Fruit fly (Drosophila melanogaster) whole organism, prepupa: ENCODE data around the gene Kcmf1.

Source experiments
- CG10669 ChIP-seq: fragments of 200-800 bp; sonication (Bioruptor generic); optimal IDR thresholded peaks from 3 replicates; lab custom pipeline; 2018; ENCODE audit warnings: missing biosample characterization, mild to moderate bottlenecking, missing genetic modification characterization, moderate library complexity
- CG11294 ChIP-seq: fragments of 200-800 bp; sonication (Bioruptor generic); IDR thresholded peaks from 2 replicates; pipeline ENCODE4 v1.3.6; 2022; ENCODE audit warnings: missing biosample characterization, missing genetic modification characterization
- CG11902 ChIP-seq: fragments of 200-800 bp; sonication (Bioruptor generic); optimal IDR thresholded peaks from 3 replicates; lab custom pipeline; 2016; ENCODE audit warnings: missing biosample characterization, missing genetic modification characterization
- CG15336 ChIP-seq: fragments of 200-800 bp; sonication (Bioruptor generic); IDR thresholded peaks from 2 replicates; pipeline ENCODE4 v1.3.6; 2022; ENCODE audit warnings: missing biosample characterization, missing genetic modification characterization
- CG1621 ChIP-seq: fragments of 200-800 bp; sonication (Bioruptor generic); optimal IDR thresholded peaks from 3 replicates; lab custom pipeline; 2018; ENCODE audit warnings: missing biosample characterization, mild to moderate bottlenecking, missing genetic modification characterization
- CG16779 ChIP-seq: fragments of 200-800 bp; sonication (Bioruptor generic); optimal IDR thresholded peaks from 3 replicates; lab custom pipeline; 2017; ENCODE audit warnings: missing biosample characterization, mild to moderate bottlenecking, missing genetic modification characterization
- CG3032 ChIP-seq: fragments of 200-800 bp; optimal IDR thresholded peaks from 2 replicates; lab custom pipeline; 2019; ENCODE audit warnings: missing biosample characterization, mild to moderate bottlenecking, missing genetic modification characterization, moderate library complexity
- CG31627 ChIP-seq: fragments of 200-800 bp; sonication (Bioruptor generic); optimal IDR thresholded peaks from 3 replicates; lab custom pipeline; 2016; ENCODE audit warnings: missing biosample characterization, missing genetic modification characterization
- CG32006 ChIP-seq: fragments of 200-800 bp; sonication (Bioruptor generic); optimal IDR thresholded peaks from 3 replicates; lab custom pipeline; 2017; ENCODE audit warnings: missing biosample characterization, mild to moderate bottlenecking, missing genetic modification characterization
- CG34406 ChIP-seq: fragments of 200-800 bp; sonication (Bioruptor generic); optimal IDR thresholded peaks from 3 replicates; lab custom pipeline; 2016; ENCODE audit warnings: missing biosample characterization, missing genetic modification characterization
- CG3919 ChIP-seq: fragments of 200-800 bp; sonication (Bioruptor generic); optimal IDR thresholded peaks from 3 replicates; lab custom pipeline; 2016; ENCODE audit warnings: missing biosample characterization, missing genetic modification characterization
- CG4318 ChIP-seq: fragments of 200-800 bp; sonication (Bioruptor generic); optimal IDR thresholded peaks from 3 replicates; lab custom pipeline; 2017; ENCODE audit warnings: missing biosample characterization, mild to moderate bottlenecking, missing genetic modification characterization
- CG6163 ChIP-seq: fragments of 200-800 bp; sonication (Bioruptor generic); IDR thresholded peaks from 3 replicates; pipeline ENCODE4 v1.3.6; 2022; ENCODE audit warnings: missing biosample characterization, missing genetic modification characterization
- CG6276 ChIP-seq: fragments of 200-800 bp; sonication (Bioruptor generic); optimal IDR thresholded peaks from 2 replicates; lab custom pipeline; 2017; ENCODE audit warnings: missing biosample characterization, mild to moderate bottlenecking, missing genetic modification characterization
- CG6792 ChIP-seq: fragments of 200-800 bp; sonication (Bioruptor generic); optimal IDR thresholded peaks from 3 replicates; lab custom pipeline; 2016; ENCODE audit warnings: missing biosample characterization, missing genetic modification characterization
- CG6808 ChIP-seq: fragments of 200-800 bp; sonication (Bioruptor generic); optimal IDR thresholded peaks from 3 replicates; lab custom pipeline; 2017; ENCODE audit warnings: missing biosample characterization, missing genetic modification characterization, mild to moderate bottlenecking, moderate library complexity, missing genetic modification reagents
- CG6854 ChIP-seq: fragments of 200-800 bp; sonication (Bioruptor generic); optimal IDR thresholded peaks from 2 replicates; lab custom pipeline; 2017; ENCODE audit warnings: missing biosample characterization, mild to moderate bottlenecking, missing genetic modification characterization
- CG7368 ChIP-seq: fragments of 200-800 bp; sonication (Bioruptor generic); optimal IDR thresholded peaks from 3 replicates; lab custom pipeline; 2016; ENCODE audit warnings: missing biosample characterization, missing genetic modification characterization
- CG8119 ChIP-seq: fragments of 200-800 bp; sonication (Bioruptor generic); IDR thresholded peaks from 3 replicates; pipeline ENCODE4 v1.3.6; 2022; ENCODE audit warnings: missing biosample characterization, missing genetic modification characterization
- CG8319 ChIP-seq: fragments of 200-800 bp; sonication (Bioruptor generic); optimal IDR thresholded peaks from 3 replicates; lab custom pipeline; 2016; ENCODE audit warnings: missing biosample characterization, missing genetic modification characterization
- CG8632 ChIP-seq: fragments of 200-800 bp; sonication (Bioruptor generic); optimal IDR thresholded peaks from 3 replicates; lab custom pipeline; 2016; ENCODE audit warnings: missing biosample characterization, missing genetic modification characterization
- CG9139 ChIP-seq: fragments of 200-800 bp; sonication (Bioruptor generic); optimal IDR thresholded peaks from 3 replicates; lab custom pipeline; 2017; ENCODE audit warnings: missing biosample characterization, mild to moderate bottlenecking, missing genetic modification characterization
- Eip75B ChIP-seq: fragments of 200-800 bp; sonication (Bioruptor generic); optimal IDR thresholded peaks from 3 replicates; lab custom pipeline; 2016; ENCODE audit warnings: missing biosample characterization, missing genetic modification characterization
- Ets21C ChIP-seq: fragments of 200-800 bp; sonication (Bioruptor generic); optimal IDR thresholded peaks from 3 replicates; lab custom pipeline; 2016; ENCODE audit warnings: missing biosample characterization, missing genetic modification characterization
- Gug ChIP-seq: fragments of 200-800 bp; sonication (Bioruptor generic); IDR thresholded peaks from 2 replicates; pipeline ENCODE4 v1.3.6; 2022; ENCODE audit warnings: missing biosample characterization, missing genetic modification characterization
- Hr38 ChIP-seq: sonication (Bioruptor generic); optimal IDR thresholded peaks from 2 replicates; lab custom pipeline; 2016; ENCODE audit warnings: missing biosample characterization, missing genetic modification characterization
- Lpt ChIP-seq: fragments of 200-800 bp; sonication (Bioruptor generic); optimal IDR thresholded peaks from 3 replicates; lab custom pipeline; 2016; ENCODE audit warnings: missing biosample characterization, missing genetic modification characterization
- Met ChIP-seq: fragments of 200-800 bp; sonication (Bioruptor generic); optimal IDR thresholded peaks from 3 replicates; lab custom pipeline; 2016; ENCODE audit warnings: missing biosample characterization, missing genetic modification characterization
- Sox102F ChIP-seq: fragments of 200-800 bp; sonication (Bioruptor generic); optimal IDR thresholded peaks from 2 replicates; lab custom pipeline; 2016; ENCODE audit warnings: missing biosample characterization, mild to moderate bottlenecking, missing genetic modification characterization
- achi ChIP-seq: fragments of 200-800 bp; sonication (Bioruptor generic); optimal IDR thresholded peaks from 3 replicates; lab custom pipeline; 2016; ENCODE audit warnings: missing biosample characterization, missing genetic modification characterization
- acj6 ChIP-seq: fragments of 200-800 bp; sonication (Bioruptor generic); optimal IDR thresholded peaks from 3 replicates; lab custom pipeline; 2016; ENCODE audit warnings: missing biosample characterization, missing genetic modification characterization
- cyc ChIP-seq: fragments of 200-800 bp; sonication (Bioruptor generic); optimal IDR thresholded peaks from 3 replicates; lab custom pipeline; 2016; ENCODE audit warnings: missing biosample characterization, missing genetic modification characterization
- dac ChIP-seq: fragments of 200-800 bp; sonication (Bioruptor generic); optimal IDR thresholded peaks from 2 replicates; lab custom pipeline; 2017; ENCODE audit warnings: missing biosample characterization, mild to moderate bottlenecking, missing genetic modification characterization
- dsx ChIP-seq: fragments of 200-800 bp; optimal IDR thresholded peaks from 3 replicates; lab custom pipeline; 2019; ENCODE audit warnings: missing biosample characterization, mild to moderate bottlenecking, missing genetic modification characterization, moderate library complexity; ENCODE audit not compliant: poor library complexity, severe bottlenecking
- eg ChIP-seq: fragments of 200-800 bp; sonication (Bioruptor generic); IDR thresholded peaks from 3 replicates; pipeline ENCODE4 v1.3.6; 2022; ENCODE audit warnings: missing biosample characterization, missing genetic modification characterization
- fd59A ChIP-seq: fragments of 200-800 bp; sonication (Bioruptor generic); optimal IDR thresholded peaks from 2 replicates; lab custom pipeline; 2017; ENCODE audit warnings: missing biosample characterization, mild to moderate bottlenecking, missing genetic modification characterization, missing genetic modification reagents
- fd85E ChIP-seq: fragments of 200-800 bp; sonication (Bioruptor generic); optimal IDR thresholded peaks from 3 replicates; lab custom pipeline; 2016; ENCODE audit warnings: missing biosample characterization, missing genetic modification characterization
- fkh ChIP-seq: fragments of 200-800 bp; sonication (Bioruptor generic); optimal IDR thresholded peaks from 3 replicates; lab custom pipeline; 2017; ENCODE audit warnings: missing biosample characterization, mild to moderate bottlenecking, missing genetic modification characterization, moderate library complexity
- lz ChIP-seq: fragments of 200-800 bp; sonication (Bioruptor generic); optimal IDR thresholded peaks from 3 replicates; lab custom pipeline; 2016; ENCODE audit warnings: missing biosample characterization, missing genetic modification characterization
- net ChIP-seq: fragments of 200-800 bp; sonication (Bioruptor generic); optimal IDR thresholded peaks from 3 replicates; lab custom pipeline; 2016; ENCODE audit warnings: missing biosample characterization, missing genetic modification characterization
- pdm3 ChIP-seq: fragments of 200-800 bp; sonication (Bioruptor generic); optimal IDR thresholded peaks from 3 replicates; lab custom pipeline; 2016; ENCODE audit warnings: missing biosample characterization, missing genetic modification characterization
- salr ChIP-seq, 2 experiments: fragments of 200-800 bp; sonication (Bioruptor generic); optimal IDR thresholded peaks; 3 replicates each; lab custom pipeline; 2016 to 2018; ENCODE audit warnings: missing biosample characterization in 2 of 2, missing genetic modification characterization in 2 of 2, mild to moderate bottlenecking in 1 of 2
- spab ChIP-seq: fragments of 200-800 bp; sonication (Bioruptor generic); optimal IDR thresholded peaks from 2 replicates; lab custom pipeline; 2017; ENCODE audit warnings: missing biosample characterization, mild to moderate bottlenecking, missing genetic modification characterization, missing genetic modification reagents
- svp ChIP-seq: fragments of 200-800 bp; sonication (Bioruptor generic); peaks from one replicate; lab custom pipeline; 2016; ENCODE audit warnings: missing biosample characterization, missing genetic modification characterization
- topi ChIP-seq: fragments of 200-800 bp; sonication (Bioruptor generic); optimal IDR thresholded peaks from 3 replicates; lab custom pipeline; 2016; ENCODE audit warnings: missing biosample characterization, missing genetic modification characterization
- vri ChIP-seq: fragments of 200-800 bp; sonication (Bioruptor generic); optimal IDR thresholded peaks from 3 replicates; lab custom pipeline; 2016; ENCODE audit warnings: missing biosample characterization, mild to moderate bottlenecking, missing genetic modification characterization

The Kcmf1 gene

dm6 chr3R:9033619-9034401 lies 19.1 kb upstream of the Kcmf1 start (continued):
- TF ChIP-seq CG8119 (GFP tag; lab: Robert Waterston, UW), result peak; percentile 88
- TF ChIP-seq CG8319 (GFP tag; lab: Kevin White, UChicago), result peak; percentile 50
- peak; percentile 76 for TF ChIP-seq Lpt
- peak; percentile 78 for TF ChIP-seq CG9139 (GFP tag; lab: Kevin White, UChicago)
- TF ChIP-seq cyc (GFP tag; lab: Kevin White, UChicago), result peak; percentile 58
- TF ChIP-seq CG6808 (GFP tag; lab: Kevin White, UChicago), result peak; percentile 88
- TF ChIP-seq CG32006 (GFP tag; lab: Kevin White, UChicago), result peak; percentile 91
- peak; percentile 84 for TF ChIP-seq spab (GFP tag; lab: Kevin White, UChicago)
- TF ChIP-seq CG7368 (GFP tag; lab: Kevin White, UChicago), result peak; percentile 44
- TF ChIP-seq CG31627 (GFP tag; lab: Kevin White, UChicago), result peak; percentile 62

dm6 chr3R:9031797-9032418 lies 17.2 kb upstream of the Kcmf1 start:
- TF ChIP-seq acj6 (GFP tag; lab: Kevin White, UChicago), result peak; percentile 98
- TF ChIP-seq CG15336 (GFP tag; lab: Robert Waterston, UW), result peak; percentile 99
- peak; percentile 97 for TF ChIP-seq dsx (GFP tag; lab: Kevin White, UChicago)
- TF ChIP-seq Lpt, result peak; percentile 99
- TF ChIP-seq CG8632 (GFP tag; lab: Kevin White, UChicago), result peak; percentile 98
- peak; percentile 99 for TF ChIP-seq CG6163 (GFP tag; lab: Robert Waterston, UW)
- TF ChIP-seq CG6792 (GFP tag; lab: Kevin White, UChicago), result peak; percentile 98
- peak; percentile 98 for TF ChIP-seq Met (GFP tag; lab: Kevin White, UChicago)
- TF ChIP-seq CG8119 (GFP tag; lab: Robert Waterston, UW), result peak; percentile 100
- peak; percentile 98 for TF ChIP-seq CG3032 (tag; lab: Kevin White, UChicago)
- TF ChIP-seq CG4318, result peak; percentile 98
- peak; percentile 97 to 99 for TF ChIP-seq salr (GFP tag; optimal IDR thresholded peaks at IDR 0.05; lab: Kevin White, UChicago)
- peak; percentile 99 for TF ChIP-seq svp
- peak; percentile 98 for TF ChIP-seq Gug (GFP tag; lab: Robert Waterston, UW)
- peak; percentile 98 for TF ChIP-seq CG1621 (tag; lab: Kevin White, UChicago)
- TF ChIP-seq Hr38 (GFP tag; lab: Kevin White, UChicago), result peak; percentile 93
- peak; percentile 98 for TF ChIP-seq Sox102F
- TF ChIP-seq CG11294 (GFP tag; lab: Robert Waterston, UW), result peak; percentile 97
- TF ChIP-seq CG6808 (GFP tag; lab: Kevin White, UChicago), result peak; percentile 98
- TF ChIP-seq dac, result peak; percentile 99
- peak; percentile 99 for TF ChIP-seq CG6276 (GFP tag; lab: Kevin White, UChicago)
- peak; percentile 99 for TF ChIP-seq CG3919 (GFP tag; lab: Kevin White, UChicago)
- TF ChIP-seq net (GFP tag; lab: Kevin White, UChicago), result peak; percentile 99
- TF ChIP-seq pdm3 (GFP tag; lab: Kevin White, UChicago), result peak; percentile 99
- TF ChIP-seq fkh (GFP tag; lab: Kevin White, UChicago), result no peak
- TF ChIP-seq spab (GFP tag; lab: Kevin White, UChicago), result peak; percentile 99
- peak; percentile 95 for TF ChIP-seq CG8319 (GFP tag; lab: Kevin White, UChicago)
- TF ChIP-seq fd59A, result peak; percentile 98
- TF ChIP-seq CG34406 (GFP tag; lab: Kevin White, UChicago), result peak; percentile 97
- TF ChIP-seq vri (GFP tag; lab: Kevin White, UChicago), result peak; percentile 97
- peak; percentile 94 for TF ChIP-seq Ets21C (GFP tag; lab: Kevin White, UChicago)
- TF ChIP-seq eg (GFP tag; lab: Robert Waterston, UW), result peak; percentile 99
- peak; percentile 98 for TF ChIP-seq achi
- TF ChIP-seq CG9139 (GFP tag; lab: Kevin White, UChicago), result peak; percentile 97
- TF ChIP-seq CG7368 (GFP tag; lab: Kevin White, UChicago), result peak; percentile 98
- TF ChIP-seq Eip75B, result peak; percentile 99
- TF ChIP-seq lz, result peak; percentile 97
- TF ChIP-seq CG6854, result peak; percentile 97
- peak; percentile 95 for TF ChIP-seq fd85E (GFP tag; lab: Kevin White, UChicago)
- peak; percentile 96 for TF ChIP-seq CG11902 (GFP tag; lab: Kevin White, UChicago)
- TF ChIP-seq CG16779 (tag; lab: Kevin White, UChicago), result peak; percentile 98
- peak; percentile 97 for TF ChIP-seq topi (GFP tag; lab: Kevin White, UChicago)
- TF ChIP-seq CG10669 (GFP tag; lab: Kevin White, UChicago), result peak; percentile 99
